Worm (Caenorhabditis elegans) whole organism, midembryonic: ENCODE data around the gene C50E3.5.

Source experiments
- cog-1 ChIP-seq: sonication (generic microtip); optimal IDR thresholded peaks from 2 replicates; lab custom pipeline; 2016; ENCODE audit warnings: missing genetic modification characterization, missing compliant biosample characterization
- flt-1 ChIP-seq: fragments of 200-800 bp; sonication (Bioruptor generic); IDR thresholded peaks from 2 replicates; pipeline ENCODE4 v1.3.6; 2022; ENCODE audit warnings: missing genetic modification characterization, missing compliant biosample characterization

- TF ChIP-seq cog-1 (tag; lab: Kevin White, UChicago) (no peak), flt-1 (GFP tag; lab: Robert Waterston, UW) (no peak)
Observed at ce11 chrV:7634657-7635056, 46.9 kb downstream of the C50E3.5 start, which contains the start of gene srd-31.
